Worm (Caenorhabditis elegans): ENCODE data around the gene Y38H6C.15.

Gene Y38H6C.15

ce11 chrV:20497537-20497936 is 38.6 kb downstream of the Y38H6C.15 start (continued):
- TF ChIP-seq dox-1 (GFP tag; IDR thresholded peaks at IDR 0.05), result peak; percentile 54; the same call in 1 of the 2 replicates
- TF ChIP-seq xnd-1 (tag; optimal IDR thresholded peaks at IDR 0.05), result peak; percentile 47
- TF ChIP-seq nhr-120 (GFP tag; IDR thresholded peaks at IDR 0.05), result no peak
- peak; percentile 53 for TF ChIP-seq efl-1 (GFP tag; optimal IDR thresholded peaks at IDR 0.05)
- peak; percentile 59 for TF ChIP-seq madf-8 (GFP tag; conservative IDR thresholded peaks at IDR 0.05)
- peak in 1 of 2 experiments; percentile 72 for TF ChIP-seq let-607 (tag; optimal IDR thresholded peaks at IDR 0.05)
- peak; percentile 30 for TF ChIP-seq B0035.1 (tag; optimal IDR thresholded peaks at IDR 0.05)
- TF ChIP-seq cebp-2 (GFP tag; IDR thresholded peaks at IDR 0.05), result peak; percentile 42; the same call in 1 of the 2 replicates
- TF ChIP-seq madf-6 (GFP tag; IDR thresholded peaks at IDR 0.05), result peak; percentile 67
- TF ChIP-seq pha-4 (tag; optimal IDR thresholded peaks at IDR 0.05), result no peak
- TF ChIP-seq lir-1 (GFP tag; conservative IDR thresholded peaks at IDR 0.05), result peak; percentile 14; the same call in 1 of the 2 replicates
- TF ChIP-seq ZK185.1 (tag; optimal IDR thresholded peaks at IDR 0.05; ENCODE audit: poor library complexity, severe bottlenecking), result peak; percentile 60
- 0 out of 2 replicates have a peak, but pooled peaks have one; percentile 22 for TF ChIP-seq D2030.7 (GFP tag; IDR thresholded peaks at IDR 0.05)
- TF ChIP-seq attf-3 (GFP tag; conservative IDR thresholded peaks at IDR 0.05), result no peak
- TF ChIP-seq egl-44 (GFP tag; IDR thresholded peaks at IDR 0.05), result no peak; the same call in 1 of the 2 replicates
- TF ChIP-seq Y56A3A.18 (GFP tag; IDR thresholded peaks at IDR 0.05), result peak; percentile 66
- TF ChIP-seq lsl-1 (GFP tag; optimal IDR thresholded peaks at IDR 0.05), result no peak
- TF ChIP-seq ceh-91 (GFP tag; IDR thresholded peaks at IDR 0.05), result peak; percentile 42; the same call in 1 of the 2 replicates
- peak; percentile 92 for TF ChIP-seq repo-1 (tag; optimal IDR thresholded peaks at IDR 0.05)
- TF ChIP-seq atf-7 (tag; optimal IDR thresholded peaks at IDR 0.05), result peak; percentile 80
- 0 out of 2 replicates have a peak, but pooled peaks have one; percentile 51 for TF ChIP-seq madf-3 (GFP tag; IDR thresholded peaks at IDR 0.05)
- TF ChIP-seq hlh-12 (tag; optimal IDR thresholded peaks at IDR 0.05), result no peak
- no peak for TF ChIP-seq rec-8 (tag; optimal IDR thresholded peaks at IDR 0.05)
- TF ChIP-seq gei-17 (GFP tag; optimal IDR thresholded peaks at IDR 0.05), result peak; percentile 16
- TF ChIP-seq nhr-90 (tag; optimal IDR thresholded peaks at IDR 0.05), result peak; percentile 74
- peak; percentile 46; the same call in 1 of the 2 replicates for TF ChIP-seq ceh-100 (GFP tag; IDR thresholded peaks at IDR 0.05)
- TF ChIP-seq Y53G8AR.9 (GFP tag; conservative IDR thresholded peaks at IDR 0.05), result 0 out of 2 replicates have a peak, but pooled peaks have one; percentile 65
- TF ChIP-seq nfyb-1 (GFP tag; IDR thresholded peaks at IDR 0.05), result 0 out of 2 replicates have a peak, but pooled peaks have one; percentile 27
- TF ChIP-seq nhr-80 (tag; optimal IDR thresholded peaks at IDR 0.05), result peak; percentile 61
- peak; percentile 54 for TF ChIP-seq F52B5.7 (tag; optimal IDR thresholded peaks at IDR 0.05)
- TF ChIP-seq B0336.3 (GFP tag; IDR thresholded peaks at IDR 0.05), result peak; percentile 89
- no peak for TF ChIP-seq snpc-4 (GFP tag; optimal IDR thresholded peaks at IDR 0.05)
- peak in 1 of 4 experiments; percentile 23 for TF ChIP-seq snpc-4 (tag; optimal IDR thresholded peaks at IDR 0.05)

ce11 chrV:20493271-20494231 is 42.6 kb downstream of the Y38H6C.15 start, which contains the start of gene B0250.5:
TSS of gene B0250.5 (plus strand) at chrV:20493924.
- TF ChIP-seq nhr-80 (tag; optimal IDR thresholded peaks at IDR 0.05) (peak; percentile 52), mel-28 (tag; optimal IDR thresholded peaks at IDR 0.05; ENCODE audit: borderline replicate concordance) (no peak), lin-40 (tag; optimal IDR thresholded peaks at IDR 0.05) (peak; percentile 32), dox-1 (GFP tag; IDR thresholded peaks at IDR 0.05) (no peak), rcor-1 (GFP tag; IDR thresholded peaks at IDR 0.05) (no peak), lin-35 (GFP tag; optimal IDR thresholded peaks at IDR 0.05) (peak in 1 of 3 experiments; percentile 61), D2030.7 (GFP tag; IDR thresholded peaks at IDR 0.05) (peak; percentile 26; the same call in 1 of the 2 replicates), K11D2.4 (GFP tag; IDR thresholded peaks at IDR 0.05) (no peak), let-607 (tag; optimal IDR thresholded peaks at IDR 0.05) (peak; percentile 48 to 79)
